Worm (Caenorhabditis elegans): ENCODE data around the gene T24A6.1.

DNA sequence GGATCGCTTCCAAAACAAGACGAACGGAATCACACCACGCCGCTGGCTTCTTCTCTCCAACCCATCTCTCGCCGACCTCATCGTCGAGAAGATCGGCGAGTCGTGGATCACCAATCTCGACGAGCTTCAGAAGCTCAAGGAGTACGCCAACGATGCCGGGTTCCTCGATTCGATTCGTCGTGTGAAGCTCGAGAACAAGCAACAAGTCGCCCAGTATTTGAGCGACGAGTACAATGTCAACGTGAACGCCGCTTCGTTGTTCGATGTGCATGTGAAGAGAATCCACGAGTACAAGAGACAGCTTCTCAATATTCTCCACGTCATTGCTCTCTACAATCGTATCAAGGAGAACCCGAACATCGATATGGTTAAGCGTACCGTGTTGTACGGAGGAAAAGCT lies 24.8 kb downstream of the T24A6.1 start:
- no peak for TF ChIP-seq W03F9.2 (tag; optimal IDR thresholded peaks at IDR 0.05)
- TF ChIP-seq him-1 (tag; optimal IDR thresholded peaks at IDR 0.05): no peak
- no peak for TF ChIP-seq dao-5 (tag; optimal IDR thresholded peaks at IDR 0.05)
